Worm (Caenorhabditis elegans): Measurements from ENCODE around the gene T21H3.5.

- TF ChIP-seq snpc-4 (tag; optimal IDR thresholded peaks at IDR 0.05), result no peak
- no peak for TF ChIP-seq blmp-1 (tag; optimal IDR thresholded peaks at IDR 0.05)
- TF ChIP-seq nhr-76 (tag; optimal IDR thresholded peaks at IDR 0.05), result no peak
- no peak for TF ChIP-seq sptf-1 (tag; optimal IDR thresholded peaks at IDR 0.05)
- TF ChIP-seq lsy-2 (tag; optimal IDR thresholded peaks at IDR 0.05), result no peak
- TF ChIP-seq ztf-11 (tag; optimal IDR thresholded peaks at IDR 0.05), result no peak
- TF ChIP-seq flh-1 (GFP tag; optimal IDR thresholded peaks at IDR 0.05), result no peak
Observed at ce11 chrV:1112658-1113057, 51.4 kb downstream of the T21H3.5 start, which contains the start of gene Y50D4B.1.

Measured in whole organism, mixed stage, embryonic.